Fruit fly (Drosophila melanogaster) whole organism, pupa: ENCODE data around the gene CG3168.

Source experiments
- CG12605 ChIP-seq: fragments of 200-800 bp; sonication (Bioruptor generic); IDR thresholded peaks from 2 replicates; pipeline ENCODE4 v1.3.6; 2022; ENCODE audit warnings: missing biosample characterization, missing genetic modification characterization
- CG15710 ChIP-seq: fragments of 200-800 bp; sonication (Bioruptor generic); optimal IDR thresholded peaks from 2 replicates; lab custom pipeline; 2018; ENCODE audit warnings: missing biosample characterization, mild to moderate bottlenecking, missing genetic modification characterization, moderate library complexity
- CG34367 ChIP-seq: fragments of 200-800 bp; sonication (Bioruptor generic); optimal IDR thresholded peaks from 2 replicates; lab custom pipeline; 2018; ENCODE audit warnings: missing biosample characterization, mild to moderate bottlenecking, missing genetic modification characterization
- CG8159 ChIP-seq: fragments of 200-800 bp; sonication (Bioruptor generic); optimal IDR thresholded peaks from 3 replicates; lab custom pipeline; 2018; ENCODE audit warnings: missing biosample characterization, mild to moderate bottlenecking, missing genetic modification characterization, moderate library complexity
- EcR ChIP-seq: fragments of 200-800 bp; sonication (Bioruptor generic); optimal IDR thresholded peaks from 3 replicates; lab custom pipeline; 2019; ENCODE audit warnings: missing biosample characterization, missing genetic modification characterization, mild to moderate bottlenecking, moderate library complexity, missing genetic modification reagents
- Ets98B ChIP-seq: fragments of 200-800 bp; sonication (Bioruptor generic); IDR thresholded peaks from 2 replicates; pipeline ENCODE4 v1.3.6; 2022; ENCODE audit warnings: missing biosample characterization, missing genetic modification characterization
- Pif1A ChIP-seq: fragments of 200-800 bp; sonication (Bioruptor generic); optimal IDR thresholded peaks from 3 replicates; lab custom pipeline; 2016; ENCODE audit warnings: missing biosample characterization, missing genetic modification characterization

DNA sequence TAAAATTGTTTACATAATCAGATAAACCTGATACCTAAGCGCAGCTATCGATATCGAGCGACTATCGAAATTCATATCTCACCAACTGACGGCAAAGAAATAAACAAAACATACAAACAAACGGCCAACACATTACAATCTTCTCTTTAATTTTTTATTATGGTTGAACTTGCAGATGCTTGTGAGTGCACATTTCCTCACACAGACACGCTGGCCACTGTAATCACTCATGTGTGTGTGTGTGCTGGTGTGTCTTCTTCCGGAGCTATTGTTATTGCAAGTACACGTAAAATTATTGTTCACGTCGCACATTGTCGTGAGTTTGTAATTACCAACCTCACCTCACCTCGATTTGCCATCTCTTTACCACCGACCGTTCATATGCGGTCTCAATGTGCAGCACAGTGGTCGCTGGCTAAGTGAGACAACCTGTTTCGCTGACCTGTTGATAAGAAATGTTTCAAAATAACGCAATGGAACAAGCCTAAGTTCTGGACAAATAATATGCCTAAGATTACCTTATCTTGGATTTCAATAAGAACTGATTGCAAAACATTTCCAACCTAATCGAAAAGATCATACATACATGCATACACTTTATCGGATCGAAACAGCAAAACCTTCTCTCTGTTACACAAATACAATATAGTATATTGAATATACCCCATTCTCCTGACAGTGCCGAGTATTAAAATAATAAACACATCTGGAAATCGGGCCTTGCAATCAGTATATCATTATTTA lies 34.6 kb downstream of the CG3168 start:
- no peak for TF ChIP-seq CG12605 (GFP tag; lab: Robert Waterston, UW)
- TF ChIP-seq EcR (GFP tag; lab: Kevin White, UChicago): no peak
- TF ChIP-seq CG8159 (tag; lab: Kevin White, UChicago): peak; percentile 21
- peak; percentile 16 for TF ChIP-seq CG34367 (tag; lab: Kevin White, UChicago)
- TF ChIP-seq CG15710 (tag; lab: Kevin White, UChicago): peak; percentile 24
- no peak for TF ChIP-seq Ets98B (GFP tag; lab: Robert Waterston, UW)
- TF ChIP-seq Pif1A (GFP tag; lab: Kevin White, UChicago): peak; percentile 22
